Fruit fly (Drosophila melanogaster) whole organism, embryonic: ENCODE data around the gene GAPcenA.

Experiments
- Awh ChIP-seq: fragments of 200-800 bp; sonication (Bioruptor generic); IDR thresholded peaks from 2 replicates; pipeline ENCODE4, ENCODE4 v1.3.6; 2022; ENCODE audit warnings: missing biosample characterization, missing genetic modification characterization
- B-H2 ChIP-seq: fragments of 200-800 bp; sonication (Bioruptor generic); optimal IDR thresholded peaks from 2 replicates; lab custom pipeline; 2018; ENCODE audit warnings: missing biosample characterization, mild to moderate bottlenecking, missing genetic modification characterization
- CG1024 ChIP-seq: fragments of 200-800 bp; sonication (Bioruptor generic); IDR thresholded peaks from 2 replicates; pipeline ENCODE4 v1.3.6; 2022; ENCODE audit warnings: missing biosample characterization, missing genetic modification characterization
- CG10431 ChIP-seq: fragments of 200-800 bp; sonication (Bioruptor generic); optimal IDR thresholded peaks from 3 replicates; lab custom pipeline; 2018; ENCODE audit warnings: missing biosample characterization, mild to moderate bottlenecking, missing genetic modification characterization
- CG12942 ChIP-seq: fragments of 200-800 bp; sonication (Bioruptor generic); optimal IDR thresholded peaks from 3 replicates; lab custom pipeline; 2016; ENCODE audit warnings: missing biosample characterization, missing genetic modification characterization
- CG13424 ChIP-seq: fragments of 200-800 bp; sonication (Bioruptor generic); optimal IDR thresholded peaks from 2 replicates; lab custom pipeline; 2019; ENCODE audit warnings: missing biosample characterization, mild to moderate bottlenecking, missing genetic modification characterization, moderate library complexity
- CG15073 ChIP-seq: fragments of 200-800 bp; sonication (Bioruptor generic); optimal IDR thresholded peaks from 2 replicates; lab custom pipeline; 2016; ENCODE audit warnings: missing biosample characterization, missing genetic modification characterization
- CG17328 ChIP-seq: fragments of 200-800 bp; sonication (Bioruptor generic); IDR thresholded peaks from 2 replicates; pipeline ENCODE4 v1.3.6; 2022; ENCODE audit warnings: missing biosample characterization, missing genetic modification characterization
- CG31224 ChIP-seq: fragments of 200-800 bp; sonication (Bioruptor generic); IDR thresholded peaks from 2 replicates; pipeline ENCODE4 v1.3.6; 2022; ENCODE audit warnings: missing biosample characterization, missing genetic modification characterization
- CG3407 ChIP-seq: fragments of 200-800 bp; sonication (Bioruptor generic); optimal IDR thresholded peaks from 2 replicates; lab custom pipeline; 2018; ENCODE audit warnings: missing biosample characterization, mild to moderate bottlenecking, missing genetic modification characterization
- CG6683 ChIP-seq: fragments of 200-800 bp; sonication (Bioruptor generic); optimal IDR thresholded peaks from 2 replicates; lab custom pipeline; 2017; ENCODE audit warnings: missing biosample characterization, mild to moderate bottlenecking, missing genetic modification characterization, missing genetic modification reagents
- CG6765 ChIP-seq: fragments of 200-800 bp; sonication (Bioruptor generic); optimal IDR thresholded peaks from 3 replicates; lab custom pipeline; 2017; ENCODE audit warnings: missing biosample characterization, mild to moderate bottlenecking, missing genetic modification characterization
- CG7963 ChIP-seq: fragments of 200-800 bp; sonication (Bioruptor generic); IDR thresholded peaks from 3 replicates; pipeline ENCODE4 v1.3.6; 2022; ENCODE audit warnings: missing biosample characterization, missing genetic modification characterization; ENCODE audit not compliant: partially characterized antibody
- CG7987 ChIP-seq: fragments of 200-800 bp; sonication (Bioruptor generic); optimal IDR thresholded peaks from 2 replicates; lab custom pipeline; 2018; ENCODE audit warnings: missing biosample characterization, mild to moderate bottlenecking, missing genetic modification characterization, moderate library complexity
- CG8281 ChIP-seq: fragments of 200-800 bp; sonication (Bioruptor generic); optimal IDR thresholded peaks from 2 replicates; lab custom pipeline; 2018; ENCODE audit warnings: missing biosample characterization, mild to moderate bottlenecking, missing genetic modification characterization, moderate library complexity
- Camta ChIP-seq: fragments of 200-800 bp; sonication (Bioruptor generic); optimal IDR thresholded peaks from 2 replicates; lab custom pipeline; 2016; ENCODE audit warnings: missing biosample characterization, missing genetic modification characterization
- Dp ChIP-seq: fragments of 200-800 bp; sonication (Bioruptor generic); optimal IDR thresholded peaks from 2 replicates; lab custom pipeline; 2018; ENCODE audit warnings: missing biosample characterization, mild to moderate bottlenecking, missing genetic modification characterization, moderate library complexity
- E2f2 ChIP-seq: fragments of 200-800 bp; sonication (Bioruptor generic); IDR thresholded peaks from 2 replicates; pipeline ENCODE4 v1.3.6; 2022; ENCODE audit warnings: missing biosample characterization, missing genetic modification characterization
- H15 ChIP-seq: fragments of 200-800 bp; sonication (Bioruptor generic); IDR thresholded peaks from 3 replicates; pipeline ENCODE4 v1.3.6; 2022; ENCODE audit warnings: missing biosample characterization, missing genetic modification characterization
- H2.0 ChIP-seq: fragments of 200-800 bp; sonication (Bioruptor generic); IDR thresholded peaks from 2 replicates; pipeline ENCODE4 v1.3.6; 2022; ENCODE audit warnings: missing biosample characterization, missing genetic modification characterization
- HLHmδ ChIP-seq: fragments of 200-800 bp; sonication (Bioruptor generic); optimal IDR thresholded peaks from 2 replicates; lab custom pipeline; 2018; ENCODE audit warnings: missing biosample characterization, mild to moderate bottlenecking, missing genetic modification characterization, moderate library complexity
- MTF-1 ChIP-seq: fragments of 200-800 bp; sonication (Bioruptor generic); optimal IDR thresholded peaks from 2 replicates; lab custom pipeline; 2018; ENCODE audit warnings: missing biosample characterization, mild to moderate bottlenecking, missing genetic modification characterization, borderline replicate concordance
- NC2α ChIP-seq: fragments of 200-800 bp; sonication (Bioruptor generic); optimal IDR thresholded peaks from 2 replicates; lab custom pipeline; 2016; ENCODE audit warnings: missing biosample characterization, missing genetic modification characterization
- NC2β ChIP-seq: fragments of 200-800 bp; sonication (Bioruptor generic); optimal IDR thresholded peaks from 2 replicates; lab custom pipeline; 2016; ENCODE audit warnings: missing biosample characterization, missing genetic modification characterization
- NfI ChIP-seq: fragments of 200-800 bp; sonication (Bioruptor generic); optimal IDR thresholded peaks from 3 replicates; lab custom pipeline; 2018; ENCODE audit warnings: missing biosample characterization, mild to moderate bottlenecking, missing genetic modification characterization, moderate library complexity
- Oaz ChIP-seq: fragments of 200-800 bp; sonication (Bioruptor generic); IDR thresholded peaks from 2 replicates; pipeline ENCODE4 v1.3.6; 2022; ENCODE audit warnings: missing biosample characterization, missing genetic modification characterization
- Spps ChIP-seq: fragments of 200-800 bp; sonication (Bioruptor generic); optimal IDR thresholded peaks from 2 replicates; lab custom pipeline; 2018; ENCODE audit warnings: missing biosample characterization, mild to moderate bottlenecking, missing genetic modification characterization
- Tbp ChIP-seq: fragments of >200 bp; optimal IDR thresholded peaks from 2 replicates; lab custom pipeline; 2018; ENCODE audit warnings: missing biosample characterization, missing genetic modification characterization
- Trl ChIP-seq, 3 experiments: fragments of >200 bp in 2 of 3; fragments of 200-800 bp in 1 of 3; sonication (Bioruptor generic) in 1 of 3; optimal IDR thresholded peaks; 2 replicates in 1 of 3; 3 replicates in 2 of 3; lab custom pipeline; 2016 to 2017; ENCODE audit warnings: missing biosample characterization in 1 of 3, missing genetic modification characterization in 1 of 3
- ac ChIP-seq: fragments of 200-800 bp; sonication (Bioruptor generic); optimal IDR thresholded peaks from 3 replicates; lab custom pipeline; 2017; ENCODE audit warnings: missing biosample characterization, mild to moderate bottlenecking, missing genetic modification characterization
- bowl ChIP-seq: fragments of 200-800 bp; sonication (Bioruptor generic); IDR thresholded peaks from 2 replicates; pipeline ENCODE4 v1.3.6; 2022; ENCODE audit warnings: missing biosample characterization, missing genetic modification characterization
- caup ChIP-seq: fragments of 200-800 bp; sonication (Bioruptor generic); optimal IDR thresholded peaks from 3 replicates; lab custom pipeline; 2017; ENCODE audit warnings: missing biosample characterization, mild to moderate bottlenecking, missing genetic modification characterization, moderate library complexity; ENCODE audit not compliant: severe bottlenecking
- chm ChIP-seq: fragments of 200-800 bp; sonication (Bioruptor generic); IDR thresholded peaks from 2 replicates; pipeline ENCODE4 v1.3.6; 2022; ENCODE audit warnings: missing biosample characterization, missing genetic modification characterization
- ci ChIP-seq: fragments of 200-800 bp; sonication (Bioruptor generic); IDR thresholded peaks from 3 replicates; pipeline ENCODE4 v1.3.6; 2022; ENCODE audit warnings: missing biosample characterization, missing genetic modification characterization
- cwo ChIP-seq: fragments of 200-800 bp; sonication (Bioruptor generic); optimal IDR thresholded peaks from 3 replicates; lab custom pipeline; 2017; ENCODE audit warnings: missing biosample characterization, missing genetic modification characterization, mild to moderate bottlenecking, moderate library complexity, missing genetic modification reagents
- fd102C ChIP-seq: fragments of 200-800 bp; sonication (Bioruptor generic); optimal IDR thresholded peaks from 2 replicates; lab custom pipeline; 2018; ENCODE audit warnings: missing biosample characterization, mild to moderate bottlenecking, missing genetic modification characterization, moderate library complexity
- fd3F ChIP-seq: fragments of 200-800 bp; sonication (Bioruptor generic); optimal IDR thresholded peaks from 2 replicates; lab custom pipeline; 2018; ENCODE audit warnings: missing biosample characterization, mild to moderate bottlenecking, missing genetic modification characterization, moderate library complexity
- fd64A ChIP-seq: fragments of 200-800 bp; sonication (Bioruptor generic); optimal IDR thresholded peaks from 3 replicates; lab custom pipeline; 2018; ENCODE audit warnings: missing biosample characterization, mild to moderate bottlenecking, missing genetic modification characterization
- gce ChIP-seq: fragments of 200-800 bp; sonication (Bioruptor generic); IDR thresholded peaks from 3 replicates; pipeline ENCODE4 v1.3.6; 2022; ENCODE audit warnings: missing biosample characterization, missing genetic modification characterization
- hkb ChIP-seq, 2 experiments: fragments of 200-800 bp in 1 of 2; fragments of >200 bp in 1 of 2; sonication (Bioruptor generic) in 1 of 2; IDR thresholded peaks in 1 of 2; optimal IDR thresholded peaks in 1 of 2; 2 replicates each; pipeline versions ENCODE4 v1.3.6 to Lab custom; 2017 to 2022; ENCODE audit warnings: missing biosample characterization in 1 of 2, missing genetic modification characterization in 1 of 2
- lbe ChIP-seq: fragments of 200-800 bp; sonication (Bioruptor generic); optimal IDR thresholded peaks from 2 replicates; lab custom pipeline; 2016; ENCODE audit warnings: missing biosample characterization, mild to moderate bottlenecking, missing genetic modification characterization
- oc ChIP-seq: fragments of 200-800 bp; sonication (Bioruptor generic); optimal IDR thresholded peaks from 2 replicates; lab custom pipeline; 2018; ENCODE audit warnings: missing biosample characterization, mild to moderate bottlenecking, missing genetic modification characterization, moderate library complexity
- onecut ChIP-seq: fragments of 200-800 bp; sonication (Bioruptor generic); IDR thresholded peaks from 2 replicates; pipeline ENCODE4 v1.3.6; 2022; ENCODE audit warnings: missing biosample characterization, missing genetic modification characterization
- otp ChIP-seq: fragments of 200-800 bp; sonication (Bioruptor generic); IDR thresholded peaks from 3 replicates; pipeline ENCODE4, ENCODE4 v1.3.6; 2022; ENCODE audit warnings: missing biosample characterization, missing genetic modification characterization
- pfk ChIP-seq: fragments of 200-800 bp; sonication (Bioruptor generic); optimal IDR thresholded peaks from 2 replicates; lab custom pipeline; 2018; ENCODE audit warnings: missing biosample characterization, mild to moderate bottlenecking, missing genetic modification characterization, moderate library complexity
- pho ChIP-seq: fragments of 200-800 bp; sonication (Bioruptor generic); optimal IDR thresholded peaks from 2 replicates; lab custom pipeline; 2016; ENCODE audit warnings: missing biosample characterization, missing genetic modification characterization
- ro ChIP-seq: fragments of 200-800 bp; sonication (Bioruptor generic); IDR thresholded peaks from 2 replicates; pipeline ENCODE4 v1.3.6; 2022; ENCODE audit warnings: missing biosample characterization, missing genetic modification characterization
- sisA ChIP-seq: fragments of 200-800 bp; sonication (Bioruptor generic); IDR thresholded peaks from 2 replicates; pipeline ENCODE4 v1.3.6; 2022; ENCODE audit warnings: missing biosample characterization, missing genetic modification characterization
- sob ChIP-seq: fragments of 200-800 bp; sonication (Bioruptor generic); IDR thresholded peaks from 2 replicates; pipeline ENCODE4 v1.3.6; 2022; ENCODE audit warnings: missing biosample characterization, missing genetic modification characterization
- ssp ChIP-seq: fragments of 200-800 bp; sonication (Bioruptor generic); IDR thresholded peaks from 2 replicates; pipeline ENCODE4 v1.3.6; 2022; ENCODE audit warnings: missing biosample characterization, missing genetic modification characterization
- unpg ChIP-seq: fragments of 200-800 bp; sonication (Bioruptor generic); optimal IDR thresholded peaks from 3 replicates; lab custom pipeline; 2018; ENCODE audit warnings: missing biosample characterization, mild to moderate bottlenecking, missing genetic modification characterization, moderate library complexity
- z ChIP-seq: fragments of 200-800 bp; sonication (Bioruptor generic); IDR thresholded peaks from 3 replicates; pipeline ENCODE4 v1.3.6; 2022; ENCODE audit warnings: missing biosample characterization, missing genetic modification characterization

Gene GAPcenA

dm6 chr3L:8347346-8347745, 985 bp downstream of the GAPcenA start (continued):
- TF ChIP-seq E2f2 (GFP tag; lab: Robert Waterston, UW) (peak; percentile 23; the same call in 1 of the 2 replicates), chm (GFP tag; lab: Robert Waterston, UW) (peak; percentile 55), CG6765 (GFP tag; lab: Kevin White, UChicago) (peak; percentile 51), Camta (GFP tag; lab: Kevin White, UChicago) (peak; percentile 11), Awh (GFP tag; lab: Robert Waterston, UW) (peak; percentile 31; the same call in 1 of the 2 replicates), pfk (peak; percentile 22), CG10431 (GFP tag; lab: Kevin White, UChicago) (no peak), Trl (optimal IDR thresholded peaks at IDR 0.05; lab: Kevin White, UChicago) (no peak), Trl (GFP tag; optimal IDR thresholded peaks at IDR 0.05; lab: Kevin White, UChicago) (peak; percentile 43), caup (GFP tag; lab: Kevin White, UChicago) (peak; percentile 58), NC2α (GFP tag; lab: Kevin White, UChicago) (peak; percentile 17), CG13424 (no peak), MTF-1 (peak; percentile 56), gce (GFP tag; lab: Robert Waterston, UW) (peak; percentile 79; the same call in 2 of the 3 replicates), fd102C (GFP tag; lab: Kevin White, UChicago) (no peak), ac (GFP tag; lab: Kevin White, UChicago) (peak; percentile 20), oc (peak; percentile 23), z (0 out of 3 replicates have a peak, but pooled peaks have one; percentile 28), CG1024 (GFP tag; lab: Robert Waterston, UW) (peak; percentile 39; the same call in 1 of the 2 replicates), cwo (peak; percentile 11), sob (peak; percentile 45; the same call in 1 of the 2 replicates), CG7987 (peak; percentile 1), CG15073 (GFP tag; lab: Kevin White, UChicago) (no peak), H2.0 (GFP tag; lab: Robert Waterston, UW) (no peak), fd3F (GFP tag; lab: Kevin White, UChicago) (peak; percentile 17), CG6683 (GFP tag; lab: Kevin White, UChicago) (peak; percentile 15), ci (GFP tag; lab: Robert Waterston, UW) (peak; percentile 71; the same call in 2 of the 3 replicates), B-H2 (GFP tag; lab: Kevin White, UChicago) (peak; percentile 28), CG3407 (peak; percentile 44), hkb (optimal IDR thresholded peaks at IDR 0.05; lab: Kevin White, UChicago) (no peak), hkb (GFP tag; IDR thresholded peaks at IDR 0.05; lab: Robert Waterston, UW) (peak; percentile 75), HLHmδ (peak; percentile 47), CG31224 (GFP tag; lab: Robert Waterston, UW) (0 out of 2 replicates have a peak, but pooled peaks have one; percentile 11), pho (GFP tag; lab: Kevin White, UChicago) (peak; percentile 18), CG7963 (GFP tag; lab: Robert Waterston, UW) (no peak), fd64A (GFP tag; lab: Kevin White, UChicago) (peak; percentile 47), onecut (peak; percentile 40), CG8281 (tag; lab: Kevin White, UChicago) (peak; percentile 24), bowl (GFP tag; lab: Robert Waterston, UW) (0 out of 2 replicates have a peak, but pooled peaks have one; percentile 15), Tbp (GFP tag; lab: Kevin White, UChicago) (no peak), otp (GFP tag; lab: Robert Waterston, UW) (peak; percentile 40; the same call in 1 of the 3 replicates)

- TF ChIP-seq H15 (GFP tag; lab: Robert Waterston, UW) = no peak
- TF ChIP-seq lbe (GFP tag; lab: Kevin White, UChicago) = no peak
- TF ChIP-seq NC2β (GFP tag; lab: Kevin White, UChicago) = no peak
- TF ChIP-seq unpg = no peak
- no peak for TF ChIP-seq ro (GFP tag; lab: Robert Waterston, UW)
- TF ChIP-seq Dp (GFP tag; lab: Kevin White, UChicago) = no peak
- TF ChIP-seq CG12942 (GFP tag; lab: Kevin White, UChicago) = no peak
- no peak for TF ChIP-seq NfI (GFP tag; lab: Kevin White, UChicago)
- no peak for TF ChIP-seq ssp (GFP tag; lab: Robert Waterston, UW)
- no peak for TF ChIP-seq Spps (tag; lab: Kevin White, UChicago)
- no peak for TF ChIP-seq CG17328 (GFP tag; lab: Robert Waterston, UW)
- no peak for TF ChIP-seq sisA
- TF ChIP-seq Oaz (GFP tag; lab: Robert Waterston, UW) = no peak
Observed at dm6 chr3L:8356196-8356595, 9.8 kb downstream of the GAPcenA start, which contains the start of gene Culd. Gene Culd, minus strand, starts transcription at chr3L:8356296.
